Worm (Caenorhabditis elegans) whole organism, L2 larva: ENCODE data around the gene bed-3.

Source experiments
- R02D3.7 ChIP-seq: fragments of 150-350 bp; optimal IDR thresholded peaks from 2 replicates; lab custom pipeline; 2014; ENCODE audit warnings: missing biosample characterization, missing genetic modification characterization
- ZK546.5 ChIP-seq: sonication (generic microtip); optimal IDR thresholded peaks from 2 replicates; lab custom pipeline; 2017; ENCODE audit warnings: missing biosample characterization, missing genetic modification characterization
- ama-1 ChIP-seq: fragments of 150-350 bp; optimal IDR thresholded peaks from 2 replicates; lab custom pipeline; 2018; ENCODE audit warnings: inconsistent platforms
- egl-27 ChIP-seq: sonication (generic microtip); optimal IDR thresholded peaks from 3 replicates; lab custom pipeline; 2017; ENCODE audit warnings: missing biosample characterization, missing genetic modification reagents, missing genetic modification characterization
- elt-1 ChIP-seq: fragments of 150-350 bp; optimal IDR thresholded peaks from 2 replicates; lab custom pipeline; 2014; ENCODE audit warnings: missing biosample characterization, missing genetic modification characterization
- lin-11 ChIP-seq: fragments of 150-350 bp; sonication (generic microtip); optimal IDR thresholded peaks from 2 replicates; lab custom pipeline; 2014; ENCODE audit warnings: missing biosample characterization, missing genetic modification characterization, inconsistent platforms, mixed read lengths
- lin-39 ChIP-seq: fragments of 150-350 bp; optimal IDR thresholded peaks from 2 replicates; lab custom pipeline; 2014; ENCODE audit warnings: missing biosample characterization, missing genetic modification reagents, missing genetic modification characterization
- nhr-11 ChIP-seq: fragments of 150-350 bp; optimal IDR thresholded peaks from 2 replicates; lab custom pipeline; 2014; ENCODE audit warnings: missing biosample characterization, missing genetic modification characterization
- nhr-237 ChIP-seq: fragments of 150-350 bp; optimal IDR thresholded peaks from 2 replicates; lab custom pipeline; 2014; ENCODE audit warnings: missing biosample characterization, missing genetic modification characterization
- nhr-25 ChIP-seq: fragments of 150-350 bp; sonication (generic microtip); optimal IDR thresholded peaks from 3 replicates; lab custom pipeline; 2014; ENCODE audit warnings: missing biosample characterization, missing genetic modification characterization
- nhr-77 ChIP-seq: fragments of 150-350 bp; optimal IDR thresholded peaks from 2 replicates; lab custom pipeline; 2014; ENCODE audit warnings: missing biosample characterization, missing genetic modification characterization
- skn-1 ChIP-seq: sonication (generic microtip); optimal IDR thresholded peaks from 2 replicates; lab custom pipeline; 2017; ENCODE audit warnings: missing biosample characterization, missing genetic modification characterization
- sma-3 ChIP-seq: sonication (generic microtip); optimal IDR thresholded peaks from 2 replicates; lab custom pipeline; 2016; ENCODE audit warnings: missing genetic modification reagents, missing genetic modification characterization, missing compliant biosample characterization
- unc-39 ChIP-seq: fragments of 150-350 bp; optimal IDR thresholded peaks from 2 replicates; lab custom pipeline; 2014; ENCODE audit warnings: missing biosample characterization, missing genetic modification characterization

DNA sequence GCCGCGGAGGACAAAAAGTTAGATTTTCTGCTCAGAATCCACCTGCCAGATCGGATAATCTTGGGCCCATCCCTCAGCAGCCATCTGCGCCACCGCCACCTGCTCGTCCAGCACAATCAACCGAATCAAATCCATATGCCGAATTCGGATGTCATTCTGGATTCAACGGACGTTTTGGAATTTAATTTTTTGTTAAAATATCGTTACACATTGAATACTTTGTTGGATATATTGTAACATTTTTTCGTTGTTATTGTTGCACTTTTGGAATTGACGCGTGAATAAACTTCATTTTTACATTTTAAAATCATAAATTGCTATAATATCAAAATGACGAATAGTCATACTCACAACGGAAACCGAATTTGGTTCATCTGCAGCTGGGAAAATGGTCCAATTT lies 17.3 kb downstream of the bed-3 start, which contains the start of gene spe-29:
- TF ChIP-seq nhr-25 (tag; lab: Kevin White, UChicago) = no peak
- no peak for TF ChIP-seq sma-3 (GFP tag; lab: Kevin White, UChicago)
- TF ChIP-seq skn-1 (tag; lab: Kevin White, UChicago) = no peak
- TF ChIP-seq nhr-237 = no peak
- TF ChIP-seq unc-39 (tag; lab: Kevin White, UChicago) = no peak
- TF ChIP-seq lin-11 (tag; lab: Kevin White, UChicago) = no peak
- no peak for TF ChIP-seq nhr-77
- no peak for TF ChIP-seq R02D3.7 (tag; lab: Kevin White, UChicago)
- TF ChIP-seq ama-1 (lab: Kevin White, UChicago) = no peak
- no peak for TF ChIP-seq ZK546.5 (tag; lab: Kevin White, UChicago)
- TF ChIP-seq lin-39 = no peak
- TF ChIP-seq nhr-11 (tag; lab: Kevin White, UChicago) = no peak
- TF ChIP-seq egl-27 = no peak
- TF ChIP-seq elt-1 (tag; lab: Kevin White, UChicago) = no peak
